Fruit fly (Drosophila melanogaster) whole organism: ENCODE results near the gene djl.

Experiments
- CG8478 ChIP-seq: fragments of >200 bp; optimal IDR thresholded peaks from 2 replicates; lab custom pipeline; 2018; ENCODE audit warnings: inconsistent platforms
- Dll ChIP-seq: fragments of >200 bp; optimal IDR thresholded peaks from 2 replicates; lab custom pipeline; 2017
- EcR ChIP-seq, 2 experiments: fragments of >200 bp; optimal IDR thresholded peaks; 2 replicates each; lab custom pipeline; 2017; ENCODE audit warnings: missing biosample characterization in 2 of 2, missing genetic modification characterization in 2 of 2, missing genetic modification reagents in 2 of 2
- pan ChIP-seq: fragments of >200 bp; optimal IDR thresholded peaks from 2 replicates; lab custom pipeline; 2017
- psq ChIP-seq: fragments of >200 bp; optimal IDR thresholded peaks from 2 replicates; lab custom pipeline; 2017
- usp ChIP-seq: fragments of >200 bp; optimal IDR thresholded peaks from 2 replicates; lab custom pipeline; 2017; ENCODE audit warnings: missing biosample characterization, missing genetic modification characterization, mixed read lengths

djl gene

dm6 chr3R:7111206-7111858 lies 50.8 kb downstream of the djl start:
- TF ChIP-seq usp (no peak), pan (lab: Kevin White, UChicago) (no peak), EcR (GFP tag; optimal IDR thresholded peaks at IDR 0.05; lab: Kevin White, UChicago) (no peak), Dll (lab: Kevin White, UChicago) (no peak), CG8478 (lab: Kevin White, UChicago) (no peak), psq (lab: Kevin White, UChicago) (no peak)
